Worm (Caenorhabditis elegans) whole organism, late embryonic: ENCODE results near the gene C03B1.3.

Experiments
- C08G9.2 ChIP-seq: sonication (generic microtip); optimal IDR thresholded peaks from 2 replicates; lab custom pipeline; 2016; ENCODE audit warnings: mild to moderate bottlenecking, missing genetic modification characterization, moderate library complexity, missing compliant biosample characterization
- F13H6.1 ChIP-seq: sonication (generic microtip); optimal IDR thresholded peaks from 2 replicates; lab custom pipeline; 2016; ENCODE audit warnings: missing genetic modification characterization, missing compliant biosample characterization
- T23F11.4 ChIP-seq: fragments of 200-800 bp; sonication (Bioruptor generic); optimal IDR thresholded peaks from 2 replicates; lab custom pipeline; 2018; ENCODE audit warnings: mild to moderate bottlenecking, missing genetic modification characterization, missing compliant biosample characterization
- ama-1 ChIP-seq: fragments of 150-350 bp; optimal IDR thresholded peaks from 2 replicates; lab custom pipeline; 2014
- elt-2 ChIP-seq: sonication (generic microtip); optimal IDR thresholded peaks from 2 replicates; lab custom pipeline; 2016; ENCODE audit warnings: missing genetic modification reagents, missing genetic modification characterization, missing compliant biosample characterization
- lim-6 ChIP-seq: sonication (generic microtip); optimal IDR thresholded peaks from 2 replicates; lab custom pipeline; 2016; ENCODE audit warnings: missing genetic modification characterization, missing compliant biosample characterization
- mec-3 ChIP-seq: sonication (generic microtip); optimal IDR thresholded peaks from 2 replicates; lab custom pipeline; 2016; ENCODE audit warnings: borderline replicate concordance, missing genetic modification characterization, missing compliant biosample characterization
- nhr-11 ChIP-seq: fragments of 150-350 bp; optimal IDR thresholded peaks from 2 replicates; lab custom pipeline; 2014; ENCODE audit warnings: missing biosample characterization, missing genetic modification characterization
- pag-3 ChIP-seq: sonication (generic microtip); optimal IDR thresholded peaks from 2 replicates; lab custom pipeline; 2016; ENCODE audit warnings: missing compliant biosample characterization, missing genetic modification characterization, borderline replicate concordance
- pqm-1 ChIP-seq: sonication (generic microtip); optimal IDR thresholded peaks from 2 replicates; lab custom pipeline; 2016; ENCODE audit warnings: missing genetic modification characterization, missing compliant biosample characterization
- rnt-1 ChIP-seq: sonication (generic microtip); optimal IDR thresholded peaks from 2 replicates; lab custom pipeline; 2016; ENCODE audit warnings: missing genetic modification characterization, missing compliant biosample characterization
- unc-3 ChIP-seq, 2 experiments: fragments of 200-800 bp in 1 of 2; sonication (Bioruptor generic) in 1 of 2; sonication (generic microtip) in 1 of 2; conservative IDR thresholded peaks in 1 of 2; optimal IDR thresholded peaks in 1 of 2; 2 replicates each; pipeline versions ENCODE4 v1.3.6 to Lab custom; 2016 to 2022; ENCODE audit warnings: missing compliant biosample characterization in 2 of 2, missing genetic modification characterization in 2 of 2, missing genetic modification reagents in 1 of 2
- unc-42 ChIP-seq: sonication (generic microtip); optimal IDR thresholded peaks from 2 replicates; lab custom pipeline; 2016; ENCODE audit warnings: missing genotype, missing genetic modification characterization, missing compliant biosample characterization

ce11 chrX:6412575-6412974, 46.8 kb downstream of the C03B1.3 start, which contains the start of gene T22E5.1:
- TF ChIP-seq unc-42 (tag; lab: Kevin White, UChicago) (no peak), nhr-11 (tag; lab: Kevin White, UChicago) (no peak), F13H6.1 (tag; lab: Kevin White, UChicago) (no peak), T23F11.4 (GFP tag; lab: Kevin White, UChicago) (no peak), unc-3 (GFP tag; conservative IDR thresholded peaks at IDR 0.05; lab: Robert Waterston, UW) (no peak), unc-3 (tag; optimal IDR thresholded peaks at IDR 0.05; lab: Kevin White, UChicago) (no peak), pqm-1 (tag; lab: Kevin White, UChicago) (no peak), C08G9.2 (tag; lab: Kevin White, UChicago) (no peak), elt-2 (tag; lab: Kevin White, UChicago) (no peak), pag-3 (tag; lab: Kevin White, UChicago) (no peak), rnt-1 (tag; lab: Kevin White, UChicago) (no peak), mec-3 (no peak), ama-1 (lab: Kevin White, UChicago) (no peak), lim-6 (tag; lab: Kevin White, UChicago) (no peak)
